Worm (Caenorhabditis elegans) whole organism, L3 larva: ENCODE data around the gene C25G4.7.
"Not testable (repeated sequence)": the region's sequence is repeated elsewhere in the genome, so short reads cannot be mapped to it uniquely, and the experiment has no call there.

Source experiments
- ZK546.5 ChIP-seq: sonication (generic microtip); optimal IDR thresholded peaks from 2 replicates; lab custom pipeline; 2017; ENCODE audit warnings: missing biosample characterization, missing genetic modification characterization
- aly-2 ChIP-seq: fragments of 150-350 bp; optimal IDR thresholded peaks from 2 replicates; lab custom pipeline; 2014; ENCODE audit warnings: missing biosample characterization, missing genetic modification characterization
- egl-27 ChIP-seq: sonication (generic microtip); optimal IDR thresholded peaks from 4 replicates; lab custom pipeline; 2017; ENCODE audit warnings: missing biosample characterization, missing genetic modification reagents, missing genetic modification characterization
- fos-1 ChIP-seq: fragments of 150-350 bp; optimal IDR thresholded peaks from 2 replicates; lab custom pipeline; 2014; ENCODE audit warnings: missing biosample characterization, missing genetic modification characterization
- jun-1 ChIP-seq: fragments of 150-350 bp; optimal IDR thresholded peaks from 2 replicates; lab custom pipeline; 2014; ENCODE audit warnings: missing biosample characterization, missing genetic modification reagents, missing genetic modification characterization
- lsy-12 ChIP-seq: sonication (generic microtip); optimal IDR thresholded peaks from 2 replicates; lab custom pipeline; 2016; ENCODE audit warnings: mild to moderate bottlenecking, missing genetic modification characterization, missing compliant biosample characterization
- nhr-11 ChIP-seq: fragments of 150-350 bp; optimal IDR thresholded peaks from 2 replicates; lab custom pipeline; 2014; ENCODE audit warnings: missing biosample characterization, missing genetic modification characterization
- nhr-237 ChIP-seq: fragments of 150-350 bp; optimal IDR thresholded peaks from 2 replicates; lab custom pipeline; 2014; ENCODE audit warnings: missing biosample characterization, missing genetic modification characterization
- nhr-77 ChIP-seq: fragments of 150-350 bp; optimal IDR thresholded peaks from 2 replicates; lab custom pipeline; 2014; ENCODE audit warnings: missing biosample characterization, missing genetic modification characterization
- pha-4 ChIP-seq: fragments of 150-350 bp; optimal IDR thresholded peaks from 2 replicates; lab custom pipeline; 2014; ENCODE audit warnings: missing biosample characterization, missing genetic modification reagents, missing genetic modification characterization
- sea-2 ChIP-seq: fragments of 150-350 bp; sonication (generic microtip); optimal IDR thresholded peaks from 4 replicates; lab custom pipeline; 2014; ENCODE audit warnings: missing biosample characterization, missing genetic modification reagents, missing genetic modification characterization
- snpc-4 ChIP-seq: fragments of 150-350 bp; optimal IDR thresholded peaks from 2 replicates; lab custom pipeline; 2014; ENCODE audit warnings: missing biosample characterization, missing genetic modification characterization
- tbx-2 ChIP-seq: sonication (generic microtip); optimal IDR thresholded peaks from 2 replicates; lab custom pipeline; 2016; ENCODE audit warnings: mild to moderate bottlenecking, missing genetic modification characterization, missing compliant biosample characterization
- unc-39 ChIP-seq: sonication (generic microtip); optimal IDR thresholded peaks from 4 replicates; lab custom pipeline; 2017; ENCODE audit warnings: missing biosample characterization, missing genetic modification characterization

Gene C25G4.7

ce11 chrIV:12498238-12498637, 41.5 kb downstream of the C25G4.7 start, which contains the start of gene sru-19:
Gene sru-19, plus strand, starts transcription at chrIV:12498538.
- TF ChIP-seq tbx-2 (tag; lab: Kevin White, UChicago) (no peak), fos-1 (tag; lab: Kevin White, UChicago) (no peak), jun-1 (no peak), ZK546.5 (no peak), unc-39 (tag; lab: Kevin White, UChicago) (no peak), egl-27 (tag; lab: Kevin White, UChicago) (no peak), lsy-12 (tag; lab: Kevin White, UChicago) (no peak), snpc-4 (tag; lab: Kevin White, UChicago) (no peak), pha-4 (tag; lab: Kevin White, UChicago) (no peak), nhr-11 (no peak), nhr-237 (tag; lab: Kevin White, UChicago) (no peak)

- TF ChIP-seq tbx-2 (tag; lab: Kevin White, UChicago), result no peak
- no peak for TF ChIP-seq snpc-4 (tag; lab: Kevin White, UChicago)
Measured at ce11 chrIV:12501956-12502355, 45.2 kb downstream of the C25G4.7 start, which contains the start of gene sru-18. Gene sru-18, plus strand, starts transcription at chrIV:12502256.

DNA sequence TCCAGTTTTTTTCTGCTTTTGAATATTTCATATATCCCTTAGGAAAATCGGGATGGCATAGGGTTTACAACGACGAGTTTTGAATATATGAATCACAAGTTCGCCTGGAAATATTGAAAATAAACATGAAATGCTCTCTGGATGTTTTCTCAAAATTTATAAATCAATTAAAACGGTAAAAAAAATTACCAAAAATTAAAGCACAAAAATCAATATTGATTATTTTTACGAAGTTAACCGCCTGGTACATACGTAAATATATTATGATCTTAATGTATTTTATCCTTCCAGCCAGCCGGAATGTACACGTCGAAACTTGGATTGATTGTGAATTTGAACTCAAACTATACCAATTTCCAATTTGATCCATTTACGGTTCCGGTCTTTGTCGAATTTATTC, 48.7 kb downstream of the C25G4.7 start, which contains the start of gene sru-17:
sru-17 (plus strand) TSS at position 301 of the 400 bp plus-strand sequence.
- not testable (repeated sequence) for TF ChIP-seq nhr-77 (tag; lab: Kevin White, UChicago); aly-2; sea-2
